Worm (Caenorhabditis elegans): ENCODE measurements around the gene gpd-3.

gpd-3 gene

ce11 chrX:3112946-3113427 lies at the start of gene gpd-3:
Gene gpd-3, minus strand, starts transcription at chrX:3113341.
- TF ChIP-seq hlh-15 (tag; optimal IDR thresholded peaks at IDR 0.05) (no peak), ceh-31 (tag; optimal IDR thresholded peaks at IDR 0.05) (no peak), syd-9 (tag; optimal IDR thresholded peaks at IDR 0.05) (no peak), pag-3 (tag; optimal IDR thresholded peaks at IDR 0.05; ENCODE audit: borderline replicate concordance) (no peak), mec-3 (tag; optimal IDR thresholded peaks at IDR 0.05; ENCODE audit: borderline replicate concordance) (no peak), ceh-6 (GFP tag; optimal IDR thresholded peaks at IDR 0.05) (no peak), nhr-11 (tag; optimal IDR thresholded peaks at IDR 0.05) (no peak), ceh-14 (tag; optimal IDR thresholded peaks at IDR 0.05) (no peak), ets-4 (tag; optimal IDR thresholded peaks at IDR 0.05) (no peak), nfya-1 (tag; optimal IDR thresholded peaks at IDR 0.05) (no peak), nhr-232 (tag; optimal IDR thresholded peaks at IDR 0.05) (no peak), C08G9.2 (tag; optimal IDR thresholded peaks at IDR 0.05) (no peak), unc-3 (GFP tag; conservative IDR thresholded peaks at IDR 0.05) (no peak), unc-3 (tag; optimal IDR thresholded peaks at IDR 0.05) (no peak), sox-2 (GFP tag; IDR thresholded peaks at IDR 0.05) (no peak), gmeb-2 (tag; optimal IDR thresholded peaks at IDR 0.05) (no peak), K02D7.2 (tag; optimal IDR thresholded peaks at IDR 0.05) (no peak), ztf-16 (tag; optimal IDR thresholded peaks at IDR 0.05) (no peak)

- no peak for TF ChIP-seq syd-9 (tag; optimal IDR thresholded peaks at IDR 0.05)
- no peak for TF ChIP-seq hlh-8 (tag; optimal IDR thresholded peaks at IDR 0.05)
- no peak for TF ChIP-seq che-1 (tag; optimal IDR thresholded peaks at IDR 0.05)
- TF ChIP-seq tbx-7 (tag; optimal IDR thresholded peaks at IDR 0.05): no peak
- TF ChIP-seq ceh-31 (tag; optimal IDR thresholded peaks at IDR 0.05): peak; percentile 36
- TF ChIP-seq nfya-1 (tag; optimal IDR thresholded peaks at IDR 0.05): peak; percentile 36
- TF ChIP-seq tbx-2 (tag; optimal IDR thresholded peaks at IDR 0.05): peak; percentile 2
- TF ChIP-seq ceh-30 (tag; optimal IDR thresholded peaks at IDR 0.05): no peak
Observed at ce11 chrX:3159542-3159941, 46.4 kb upstream of the gpd-3 start, which contains the start of gene gcc-1. Gene gcc-1, plus strand, starts transcription at chrX:3159940.

- TF ChIP-seq hlh-8 (tag; optimal IDR thresholded peaks at IDR 0.05): no peak
- TF ChIP-seq odd-2 (tag; optimal IDR thresholded peaks at IDR 0.05): no peak
- no peak for TF ChIP-seq rnt-1 (tag; optimal IDR thresholded peaks at IDR 0.05)
- no peak for TF ChIP-seq T23F11.4 (GFP tag; optimal IDR thresholded peaks at IDR 0.05)
Observed at ce11 chrX:3156062-3156791, 43.1 kb upstream of the gpd-3 start.

ce11 chrX:3155111-3155843 lies 42.1 kb upstream of the gpd-3 start:
- TF ChIP-seq K09A11.1 (tag; optimal IDR thresholded peaks at IDR 0.05; ENCODE audit: insufficient read depth) (no peak), C08G9.2 (tag; optimal IDR thresholded peaks at IDR 0.05) (no peak), ceh-45 (GFP tag; IDR thresholded peaks at IDR 0.05) (no peak), elt-4 (tag; optimal IDR thresholded peaks at IDR 0.05) (no peak), C38D4.7 (GFP tag; optimal IDR thresholded peaks at IDR 0.05) (no peak), mec-3 (tag; optimal IDR thresholded peaks at IDR 0.05; ENCODE audit: borderline replicate concordance) (no peak), ceh-22 (tag; optimal IDR thresholded peaks at IDR 0.05) (no peak)

- TF ChIP-seq ceh-24 (tag; optimal IDR thresholded peaks at IDR 0.05): no peak
- no peak for TF ChIP-seq ceh-6 (GFP tag; optimal IDR thresholded peaks at IDR 0.05)
- no peak for TF ChIP-seq ceh-34 (tag; optimal IDR thresholded peaks at IDR 0.05)
- TF ChIP-seq eyg-1 (tag; optimal IDR thresholded peaks at IDR 0.05): no peak
- no peak for TF ChIP-seq npax-4 (tag; optimal IDR thresholded peaks at IDR 0.05)
- TF ChIP-seq tbx-7 (tag; optimal IDR thresholded peaks at IDR 0.05): no peak
- TF ChIP-seq ztf-16 (tag; optimal IDR thresholded peaks at IDR 0.05): no peak
- TF ChIP-seq odd-2 (tag; optimal IDR thresholded peaks at IDR 0.05): no peak
- no peak for TF ChIP-seq pax-1 (tag; optimal IDR thresholded peaks at IDR 0.05)
- no peak for TF ChIP-seq C08G9.2 (tag; optimal IDR thresholded peaks at IDR 0.05)
- TF ChIP-seq sdc-2 (tag; optimal IDR thresholded peaks at IDR 0.05): no peak
- no peak for TF ChIP-seq nhr-11 (tag; optimal IDR thresholded peaks at IDR 0.05)
- TF ChIP-seq rnt-1 (tag; optimal IDR thresholded peaks at IDR 0.05): no peak
- TF ChIP-seq unc-86 (tag; optimal IDR thresholded peaks at IDR 0.05): no peak
Observed at ce11 chrX:3154562-3154961, 41.4 kb upstream of the gpd-3 start.

Data from whole organism, late embryonic.